Fruit fly (Drosophila melanogaster) whole organism, embryonic: ENCODE data around the gene cni.
A peak's percentile ranks its signal among the peaks of the same experiment; 100 is the strongest.

Experiments
- Abd-B ChIP-seq: fragments of 200-800 bp; sonication (Bioruptor generic); optimal IDR thresholded peaks from 2 replicates; lab custom pipeline; 2018; ENCODE audit warnings: missing biosample characterization, mild to moderate bottlenecking, missing genetic modification characterization, moderate library complexity
- BEAF-32 ChIP-seq: fragments of 200-800 bp; sonication (Bioruptor generic); optimal IDR thresholded peaks from 3 replicates; lab custom pipeline; 2017; ENCODE audit warnings: missing biosample characterization, missing genetic modification characterization, mild to moderate bottlenecking, moderate library complexity, missing genetic modification reagents
- CG12071 ChIP-seq: fragments of 200-800 bp; sonication (Bioruptor generic); optimal IDR thresholded peaks from 3 replicates; lab custom pipeline; 2018; ENCODE audit warnings: missing biosample characterization, mild to moderate bottlenecking, missing genetic modification characterization
- CG12299 ChIP-seq: fragments of 200-800 bp; sonication (Bioruptor generic); optimal IDR thresholded peaks from 2 replicates; lab custom pipeline; 2018; ENCODE audit warnings: missing biosample characterization, mild to moderate bottlenecking, missing genetic modification characterization
- CG13424 ChIP-seq: fragments of 200-800 bp; sonication (Bioruptor generic); optimal IDR thresholded peaks from 2 replicates; lab custom pipeline; 2019; ENCODE audit warnings: missing biosample characterization, mild to moderate bottlenecking, missing genetic modification characterization, moderate library complexity
- CG15479 ChIP-seq: fragments of 200-800 bp; sonication (Bioruptor generic); optimal IDR thresholded peaks from 3 replicates; lab custom pipeline; 2019; ENCODE audit warnings: missing biosample characterization, mild to moderate bottlenecking, missing genetic modification characterization, moderate library complexity
- CG1602 ChIP-seq: fragments of 200-800 bp; sonication (Bioruptor generic); optimal IDR thresholded peaks from 3 replicates; lab custom pipeline; 2016; ENCODE audit warnings: missing biosample characterization, missing genetic modification characterization
- CG17385 ChIP-seq: fragments of 200-800 bp; sonication (Bioruptor generic); optimal IDR thresholded peaks from 3 replicates; lab custom pipeline; 2018; ENCODE audit warnings: missing biosample characterization, mild to moderate bottlenecking, missing genetic modification characterization
- CG2129 ChIP-seq: fragments of 200-800 bp; sonication (Bioruptor generic); IDR thresholded peaks from 2 replicates; pipeline ENCODE4 v1.3.6; 2022; ENCODE audit warnings: missing biosample characterization, missing genetic modification characterization; ENCODE audit not compliant: partially characterized antibody
- CG3163 ChIP-seq: fragments of 200-800 bp; sonication (Bioruptor generic); optimal IDR thresholded peaks from 3 replicates; lab custom pipeline; 2016; ENCODE audit warnings: missing biosample characterization, missing genetic modification characterization
- CG3995 ChIP-seq: fragments of 200-800 bp; sonication (Bioruptor generic); optimal IDR thresholded peaks from 3 replicates; lab custom pipeline; 2016; ENCODE audit warnings: missing biosample characterization, missing genetic modification characterization
- CG42726 ChIP-seq: fragments of 200-800 bp; sonication (Bioruptor generic); IDR thresholded peaks from 2 replicates; pipeline ENCODE4 v1.3.6; 2022; ENCODE audit warnings: missing biosample characterization, missing genetic modification characterization; ENCODE audit not compliant: partially characterized antibody
- CTCF ChIP-seq: fragments of 200-800 bp; sonication (Bioruptor generic); optimal IDR thresholded peaks from 2 replicates; lab custom pipeline; 2017; ENCODE audit warnings: missing biosample characterization, mild to moderate bottlenecking, missing genetic modification characterization, moderate library complexity
- Fer3 ChIP-seq: fragments of 200-800 bp; sonication (Bioruptor generic); optimal IDR thresholded peaks from 2 replicates; lab custom pipeline; 2018; ENCODE audit warnings: missing biosample characterization, mild to moderate bottlenecking, missing genetic modification characterization, moderate library complexity
- Hr51 ChIP-seq, 2 experiments: fragments of 200-800 bp; sonication (Bioruptor generic); optimal IDR thresholded peaks; 2 replicates in 1 of 2; 3 replicates in 1 of 2; lab custom pipeline; 2016 to 2018; ENCODE audit warnings: missing biosample characterization in 2 of 2, missing genetic modification characterization in 2 of 2, mild to moderate bottlenecking in 1 of 2, moderate library complexity in 1 of 2
- NC2α ChIP-seq: fragments of 200-800 bp; sonication (Bioruptor generic); optimal IDR thresholded peaks from 2 replicates; lab custom pipeline; 2016; ENCODE audit warnings: missing biosample characterization, missing genetic modification characterization
- Oli ChIP-seq: fragments of 200-800 bp; sonication (Bioruptor generic); optimal IDR thresholded peaks from 2 replicates; lab custom pipeline; 2018; ENCODE audit warnings: missing biosample characterization, mild to moderate bottlenecking, missing genetic modification characterization, moderate library complexity
- al ChIP-seq: fragments of 200-800 bp; sonication (Bioruptor generic); IDR thresholded peaks from 2 replicates; pipeline ENCODE4 v1.3.6; 2022; ENCODE audit warnings: missing biosample characterization, missing genetic modification characterization
- croc ChIP-seq: fragments of 200-800 bp; sonication (Bioruptor generic); conservative IDR thresholded peaks from 3 replicates; pipeline ENCODE4 v1.3.6; 2022; ENCODE audit warnings: missing biosample characterization, missing genetic modification characterization
- danr ChIP-seq: fragments of 200-800 bp; sonication (Bioruptor generic); IDR thresholded peaks from 2 replicates; pipeline ENCODE4 v1.3.6; 2022; ENCODE audit warnings: missing biosample characterization, missing genetic modification characterization
- dmrt99B ChIP-seq: fragments of 200-800 bp; sonication (Bioruptor generic); optimal IDR thresholded peaks from 2 replicates; lab custom pipeline; 2018; ENCODE audit warnings: missing biosample characterization, mild to moderate bottlenecking, missing genetic modification characterization, moderate library complexity
- dysf ChIP-seq: fragments of 200-800 bp; sonication (Bioruptor generic); IDR thresholded peaks from 3 replicates; pipeline ENCODE4 v1.3.6; 2022; ENCODE audit warnings: missing biosample characterization, missing genetic modification characterization
- eve ChIP-seq, 2 experiments: fragments of >200 bp; optimal IDR thresholded peaks; 2 replicates each; lab custom pipeline; 2017; ENCODE audit warnings: missing biosample characterization in 2 of 2, missing genetic modification characterization in 2 of 2
- eyg ChIP-seq: fragments of 200-800 bp; sonication (Bioruptor generic); optimal IDR thresholded peaks from 3 replicates; lab custom pipeline; 2016; ENCODE audit warnings: missing biosample characterization, missing genetic modification characterization
- fd64A ChIP-seq: fragments of 200-800 bp; sonication (Bioruptor generic); optimal IDR thresholded peaks from 3 replicates; lab custom pipeline; 2018; ENCODE audit warnings: missing biosample characterization, mild to moderate bottlenecking, missing genetic modification characterization
- hkb ChIP-seq, 2 experiments: fragments of 200-800 bp in 1 of 2; fragments of >200 bp in 1 of 2; sonication (Bioruptor generic) in 1 of 2; IDR thresholded peaks in 1 of 2; optimal IDR thresholded peaks in 1 of 2; 2 replicates each; pipeline versions ENCODE4 v1.3.6 to Lab custom; 2017 to 2022; ENCODE audit warnings: missing biosample characterization in 1 of 2, missing genetic modification characterization in 1 of 2
- nom ChIP-seq: fragments of 200-800 bp; sonication (Bioruptor generic); optimal IDR thresholded peaks from 2 replicates; lab custom pipeline; 2017; ENCODE audit warnings: missing biosample characterization, missing genetic modification characterization, mild to moderate bottlenecking, moderate library complexity, missing genetic modification reagents
- p53 ChIP-seq: fragments of 200-800 bp; sonication (Bioruptor generic); optimal IDR thresholded peaks from 2 replicates; lab custom pipeline; 2016; ENCODE audit warnings: missing biosample characterization, missing genetic modification characterization
- psq ChIP-seq: fragments of 200-800 bp; sonication (Bioruptor generic); optimal IDR thresholded peaks from 2 replicates; lab custom pipeline; 2017; ENCODE audit warnings: missing biosample characterization, missing genetic modification characterization
- rib ChIP-seq: fragments of 200-800 bp; sonication (Bioruptor generic); IDR thresholded peaks from 2 replicates; pipeline ENCODE4 v1.3.6; 2022; ENCODE audit warnings: missing biosample characterization, missing genetic modification characterization
- so ChIP-seq: fragments of 200-800 bp; sonication (Bioruptor generic); IDR thresholded peaks from 3 replicates; pipeline ENCODE4 v1.3.6; 2022; ENCODE audit warnings: missing biosample characterization, missing genetic modification characterization
- stc ChIP-seq: fragments of 200-800 bp; sonication (Bioruptor generic); IDR thresholded peaks from 2 replicates; pipeline ENCODE4 v1.3.6; 2022; ENCODE audit warnings: missing biosample characterization, missing genetic modification characterization
- stwl ChIP-seq: fragments of 200-800 bp; sonication (Bioruptor generic); optimal IDR thresholded peaks from 3 replicates; lab custom pipeline; 2018; ENCODE audit warnings: missing biosample characterization, mild to moderate bottlenecking, missing genetic modification characterization, moderate library complexity
- tll ChIP-seq, 2 experiments: fragments of 200-800 bp in 1 of 2; fragments of >200 bp in 1 of 2; sonication (Bioruptor generic) in 1 of 2; optimal IDR thresholded peaks; 2 replicates each; lab custom pipeline; 2017 to 2019; ENCODE audit warnings: missing biosample characterization in 2 of 2, missing genetic modification characterization in 2 of 2, mild to moderate bottlenecking in 1 of 2, moderate library complexity in 1 of 2
- trem ChIP-seq: fragments of 200-800 bp; optimal IDR thresholded peaks from 3 replicates; lab custom pipeline; 2019; ENCODE audit warnings: missing biosample characterization, mild to moderate bottlenecking, missing genetic modification characterization, moderate library complexity
- vvl ChIP-seq: fragments of 200-800 bp; sonication (Bioruptor generic); IDR thresholded peaks from 2 replicates; pipeline ENCODE4 v1.3.6; 2022; ENCODE audit warnings: missing biosample characterization, missing genetic modification characterization
- zen ChIP-seq: fragments of 200-800 bp; sonication (Bioruptor generic); optimal IDR thresholded peaks from 3 replicates; lab custom pipeline; 2018; ENCODE audit warnings: missing biosample characterization, mild to moderate bottlenecking, missing genetic modification characterization, moderate library complexity
- zen2 ChIP-seq: fragments of 200-800 bp; sonication (Bioruptor generic); IDR thresholded peaks from 3 replicates; pipeline ENCODE4 v1.3.6; 2022; ENCODE audit warnings: missing biosample characterization, missing genetic modification characterization; ENCODE audit not compliant: partially characterized antibody

cni gene

dm6 chr2L:16356249-16357025 lies 45.9 kb upstream of the cni start, which contains the start of gene CaBP1 (continued):
- TF ChIP-seq CG2129 (GFP tag; lab: Robert Waterston, UW) (peak; percentile 97), BEAF-32 (GFP tag; lab: Kevin White, UChicago) (peak; percentile 94), dmrt99B (no peak), danr (GFP tag; lab: Robert Waterston, UW) (no peak), vvl (GFP tag; lab: Robert Waterston, UW) (no peak), hkb (optimal IDR thresholded peaks at IDR 0.05; lab: Kevin White, UChicago) (no peak), hkb (GFP tag; IDR thresholded peaks at IDR 0.05; lab: Robert Waterston, UW) (no peak), eyg (GFP tag; lab: Kevin White, UChicago) (no peak), stwl (tag; lab: Kevin White, UChicago) (peak; percentile 75), p53 (no peak), so (GFP tag; lab: Robert Waterston, UW) (no peak), psq (GFP tag; lab: Kevin White, UChicago) (no peak), Abd-B (GFP tag; lab: Kevin White, UChicago) (peak; percentile 36), CG3995 (peak; percentile 79), stc (GFP tag; lab: Robert Waterston, UW) (no peak), Oli (no peak), CG13424 (no peak), CG17385 (GFP tag; lab: Kevin White, UChicago) (no peak), CG3163 (GFP tag; lab: Kevin White, UChicago) (no peak), CG1602 (GFP tag; lab: Kevin White, UChicago) (no peak), fd64A (no peak), zen2 (GFP tag; lab: Robert Waterston, UW) (peak; percentile 93; the same call in 2 of the 3 replicates), CG12299 (peak; percentile 8), NC2α (GFP tag; lab: Kevin White, UChicago) (no peak), trem (tag; lab: Kevin White, UChicago) (peak; percentile 64), CG12071 (GFP tag; lab: Kevin White, UChicago) (no peak), croc (GFP tag; lab: Robert Waterston, UW) (no peak), CG42726 (GFP tag; lab: Robert Waterston, UW) (peak; percentile 62; the same call in 1 of the 2 replicates), Hr51 (GFP tag; optimal IDR thresholded peaks at IDR 0.05; lab: Kevin White, UChicago) (no peak), al (no peak)
- TF ChIP-seq, all 482 proteins: peak for 81

- TF ChIP-seq nom (GFP tag; lab: Kevin White, UChicago): peak; percentile 17
- TF ChIP-seq Fer3 (tag; lab: Kevin White, UChicago): no peak
- TF ChIP-seq CG15479 (GFP tag; lab: Kevin White, UChicago): peak; percentile 25
- peak; percentile 17 for TF ChIP-seq zen (tag; lab: Kevin White, UChicago)
- TF ChIP-seq CTCF: no peak
- TF ChIP-seq rib (GFP tag; lab: Robert Waterston, UW): 0 out of 2 replicates have a peak, but pooled peaks have one; percentile 13
- peak in 1 of 2 experiments; percentile 32 for TF ChIP-seq tll (GFP tag; optimal IDR thresholded peaks at IDR 0.05; lab: Kevin White, UChicago)
- peak in 1 of 2 experiments; percentile 63 for TF ChIP-seq eve (GFP tag; optimal IDR thresholded peaks at IDR 0.05; lab: Kevin White, UChicago)
- TF ChIP-seq dysf (GFP tag; lab: Robert Waterston, UW): no peak
Measured at dm6 chr2L:16353765-16354164, 43.2 kb upstream of the cni start.
